Worm (Caenorhabditis elegans) whole organism, late embryonic: ENCODE results near the gene Y54G2A.72.

Source experiments
- C08G9.2 ChIP-seq: sonication (generic microtip); optimal IDR thresholded peaks from 2 replicates; lab custom pipeline; 2016; ENCODE audit warnings: mild to moderate bottlenecking, missing genetic modification characterization, moderate library complexity, missing compliant biosample characterization
- C38D4.7 ChIP-seq: fragments of 200-800 bp; sonication (Bioruptor generic); optimal IDR thresholded peaks from 2 replicates; lab custom pipeline; 2018; ENCODE audit warnings: mild to moderate bottlenecking, missing genetic modification characterization, moderate library complexity, missing compliant biosample characterization
- K09A11.1 ChIP-seq: sonication (generic microtip); optimal IDR thresholded peaks from 2 replicates; lab custom pipeline; 2017; ENCODE audit warnings: antibody characterized with exemption, mild to moderate bottlenecking, missing genetic modification characterization, missing compliant biosample characterization; ENCODE audit not compliant: insufficient read depth
- Y22D7AL.16 ChIP-seq: sonication (generic microtip); optimal IDR thresholded peaks from 2 replicates; lab custom pipeline; 2016; ENCODE audit warnings: missing genetic modification characterization, missing compliant biosample characterization
- ceh-14 ChIP-seq: sonication (generic microtip); optimal IDR thresholded peaks from 2 replicates; lab custom pipeline; 2016; ENCODE audit warnings: missing genotype, missing genetic modification characterization, missing compliant biosample characterization
- ceh-30 ChIP-seq: fragments of 150-350 bp; optimal IDR thresholded peaks from 2 replicates; lab custom pipeline; 2014; ENCODE audit warnings: missing biosample characterization, missing genetic modification characterization
- ceh-31 ChIP-seq: sonication (generic microtip); optimal IDR thresholded peaks from 2 replicates; lab custom pipeline; 2016; ENCODE audit warnings: missing genetic modification characterization, missing compliant biosample characterization
- ceh-45 ChIP-seq: fragments of 200-800 bp; sonication (Bioruptor generic); IDR thresholded peaks from 2 replicates; pipeline ENCODE4 v1.3.6; 2022; ENCODE audit warnings: missing genetic modification reagents, missing genetic modification characterization, missing compliant biosample characterization
- ceh-9 ChIP-seq: sonication (generic microtip); optimal IDR thresholded peaks from 2 replicates; lab custom pipeline; 2016; ENCODE audit warnings: mild to moderate bottlenecking, missing genetic modification characterization, inconsistent platforms, missing compliant biosample characterization
- dve-1 ChIP-seq: sonication (generic microtip); optimal IDR thresholded peaks from 2 replicates; lab custom pipeline; 2017; ENCODE audit warnings: antibody characterized with exemption, mild to moderate bottlenecking, missing genetic modification characterization, missing compliant biosample characterization
- ets-4 ChIP-seq: sonication (generic microtip); optimal IDR thresholded peaks from 2 replicates; lab custom pipeline; 2016; ENCODE audit warnings: missing genetic modification characterization, missing compliant biosample characterization
- eyg-1 ChIP-seq: sonication (generic microtip); optimal IDR thresholded peaks from 2 replicates; lab custom pipeline; 2016; ENCODE audit warnings: missing genotype, missing genetic modification characterization, missing compliant biosample characterization
- fax-1 ChIP-seq: sonication (generic microtip); optimal IDR thresholded peaks from 2 replicates; lab custom pipeline; 2016; ENCODE audit warnings: missing genotype, missing genetic modification characterization, missing compliant biosample characterization
- fkh-10 ChIP-seq: fragments of 150-350 bp; optimal IDR thresholded peaks from 2 replicates; lab custom pipeline; 2014; ENCODE audit warnings: missing biosample characterization, missing genetic modification reagents, missing genetic modification characterization
- gmeb-2 ChIP-seq: sonication (generic microtip); optimal IDR thresholded peaks from 2 replicates; lab custom pipeline; 2016; ENCODE audit warnings: missing genetic modification characterization, inconsistent platforms, missing compliant biosample characterization
- hlh-13 ChIP-seq: fragments of 200-800 bp; sonication (Bioruptor generic); optimal IDR thresholded peaks from 2 replicates; lab custom pipeline; 2018; ENCODE audit warnings: mild to moderate bottlenecking, missing genetic modification characterization, missing compliant biosample characterization
- hlh-15 ChIP-seq: sonication (generic microtip); optimal IDR thresholded peaks from 2 replicates; lab custom pipeline; 2016; ENCODE audit warnings: missing genetic modification characterization, missing compliant biosample characterization
- hlh-30 ChIP-seq: sonication (generic microtip); optimal IDR thresholded peaks from 2 replicates; lab custom pipeline; 2017; ENCODE audit warnings: antibody characterized with exemption, missing genetic modification characterization, missing compliant biosample characterization; ENCODE audit not compliant: insufficient read depth
- hlh-6 ChIP-seq: sonication (generic microtip); optimal IDR thresholded peaks from 2 replicates; lab custom pipeline; 2016; ENCODE audit warnings: missing genotype, missing genetic modification characterization, missing compliant biosample characterization
- lim-6 ChIP-seq: sonication (generic microtip); optimal IDR thresholded peaks from 2 replicates; lab custom pipeline; 2016; ENCODE audit warnings: missing genetic modification characterization, missing compliant biosample characterization
- nhr-232 ChIP-seq: sonication (generic microtip); optimal IDR thresholded peaks from 2 replicates; lab custom pipeline; 2016; ENCODE audit warnings: missing genetic modification characterization, missing compliant biosample characterization
- npax-4 ChIP-seq: sonication (generic microtip); optimal IDR thresholded peaks from 2 replicates; lab custom pipeline; 2016; ENCODE audit warnings: missing genetic modification characterization, missing compliant biosample characterization
- odd-2 ChIP-seq: sonication (generic microtip); optimal IDR thresholded peaks from 2 replicates; lab custom pipeline; 2017; ENCODE audit warnings: antibody characterized with exemption, mild to moderate bottlenecking, missing genetic modification characterization, missing compliant biosample characterization
- pag-3 ChIP-seq: sonication (generic microtip); optimal IDR thresholded peaks from 2 replicates; lab custom pipeline; 2016; ENCODE audit warnings: missing compliant biosample characterization, missing genetic modification characterization, borderline replicate concordance
- pat-9 ChIP-seq: fragments of 200-800 bp; sonication (Bioruptor generic); optimal IDR thresholded peaks from 2 replicates; lab custom pipeline; 2018; ENCODE audit warnings: mild to moderate bottlenecking, missing genetic modification characterization, moderate library complexity, missing compliant biosample characterization
- pax-1 ChIP-seq: fragments of 150-350 bp; optimal IDR thresholded peaks from 2 replicates; lab custom pipeline; 2014; ENCODE audit warnings: missing biosample characterization, missing genetic modification characterization
- pha-4 ChIP-seq: fragments of 150-350 bp; optimal IDR thresholded peaks from 2 replicates; lab custom pipeline; 2018; ENCODE audit warnings: missing biosample characterization, missing genetic modification reagents, missing genetic modification characterization
- tbx-7 ChIP-seq: sonication (generic microtip); optimal IDR thresholded peaks from 2 replicates; lab custom pipeline; 2016; ENCODE audit warnings: missing genotype, missing genetic modification characterization, missing compliant biosample characterization
- unc-3 ChIP-seq, 2 experiments: fragments of 200-800 bp in 1 of 2; sonication (Bioruptor generic) in 1 of 2; sonication (generic microtip) in 1 of 2; conservative IDR thresholded peaks in 1 of 2; optimal IDR thresholded peaks in 1 of 2; 2 replicates each; pipeline versions ENCODE4 v1.3.6 to Lab custom; 2016 to 2022; ENCODE audit warnings: missing compliant biosample characterization in 2 of 2, missing genetic modification characterization in 2 of 2, missing genetic modification reagents in 1 of 2
- zip-5 ChIP-seq: sonication (generic microtip); optimal IDR thresholded peaks from 2 replicates; lab custom pipeline; 2016; ENCODE audit warnings: missing genetic modification characterization, missing compliant biosample characterization
- ztf-16 ChIP-seq: sonication (generic microtip); optimal IDR thresholded peaks from 2 replicates; lab custom pipeline; 2017; ENCODE audit warnings: missing genetic modification characterization, missing compliant biosample characterization

The Y54G2A.72 gene

ce11 chrIV:2761477-2761876 lies 16.5 kb upstream of the Y54G2A.72 start:
- TF ChIP-seq fkh-10 (no peak), pag-3 (tag; lab: Kevin White, UChicago) (no peak), ets-4 (tag; lab: Kevin White, UChicago) (no peak), K09A11.1 (no peak)

- TF ChIP-seq npax-4 (no peak), dve-1 (no peak), hlh-15 (no peak), ceh-31 (tag; lab: Kevin White, UChicago) (no peak), hlh-13 (GFP tag; lab: Kevin White, UChicago) (no peak), C38D4.7 (GFP tag; lab: Kevin White, UChicago) (no peak), pag-3 (tag; lab: Kevin White, UChicago) (no peak), ceh-30 (tag; lab: Kevin White, UChicago) (no peak)
- TF ChIP-seq, all 69 proteins: peak for 0
These were observed 15.6 kb upstream of the Y54G2A.72 start, which contains the start of gene Y54G2A.77 for ce11 chrIV:2762380-2762779. Gene Y54G2A.77 (plus strand): TSS chrIV:2762680.

- TF ChIP-seq Y22D7AL.16 (tag; lab: Kevin White, UChicago), result no peak
- TF ChIP-seq fax-1, result no peak
- TF ChIP-seq ceh-45 (GFP tag; lab: Robert Waterston, UW), result no peak
- TF ChIP-seq pha-4 (tag; lab: Kevin White, UChicago), result no peak
- no peak for TF ChIP-seq ceh-9 (tag; lab: Kevin White, UChicago)
- TF ChIP-seq K09A11.1, result no peak
- TF ChIP-seq ceh-14 (tag; lab: Kevin White, UChicago), result no peak
These were observed 13.8 kb upstream of the Y54G2A.72 start for ce11 chrIV:2764160-2764559.

- no peak for TF ChIP-seq ceh-31 (tag; lab: Kevin White, UChicago)
- TF ChIP-seq ztf-16, result no peak
- no peak for TF ChIP-seq hlh-6 (tag; lab: Kevin White, UChicago)
- TF ChIP-seq nhr-232 (tag; lab: Kevin White, UChicago), result no peak
- no peak for TF ChIP-seq odd-2
- no peak for TF ChIP-seq lim-6 (tag; lab: Kevin White, UChicago)
- TF ChIP-seq eyg-1 (tag; lab: Kevin White, UChicago), result no peak
- no peak for TF ChIP-seq zip-5
- no peak for TF ChIP-seq unc-3 (GFP tag; conservative IDR thresholded peaks at IDR 0.05; lab: Robert Waterston, UW)
- no peak for TF ChIP-seq unc-3 (tag; optimal IDR thresholded peaks at IDR 0.05; lab: Kevin White, UChicago)
- TF ChIP-seq, all 69 proteins: peak for 0
These were observed 12.8 kb upstream of the Y54G2A.72 start for ce11 chrIV:2765048-2765708.

ce11 chrIV:2770067-2770466 lies 7.9 kb upstream of the Y54G2A.72 start:
- TF ChIP-seq odd-2 (no peak), ceh-31 (tag; lab: Kevin White, UChicago) (no peak), pax-1 (tag; lab: Kevin White, UChicago) (no peak), hlh-30 (tag; lab: Kevin White, UChicago) (no peak), C08G9.2 (no peak)
- TF ChIP-seq, all 69 proteins: peak for 0

ce11 chrIV:2770835-2771234 lies 7.1 kb upstream of the Y54G2A.72 start:
- no peak for TF ChIP-seq hlh-15
- TF ChIP-seq lim-6 (tag; lab: Kevin White, UChicago), result no peak
- no peak for TF ChIP-seq C38D4.7 (GFP tag; lab: Kevin White, UChicago)
- TF ChIP-seq pax-1 (tag; lab: Kevin White, UChicago), result no peak

ce11 chrIV:2771692-2772091 lies 6.2 kb upstream of the Y54G2A.72 start, which contains the start of gene Y54G2A.11:
Gene Y54G2A.11 (minus strand): TSS chrIV:2771792.
- TF ChIP-seq pat-9 (tag; lab: Kevin White, UChicago), result no peak
- no peak for TF ChIP-seq pag-3 (tag; lab: Kevin White, UChicago)
- TF ChIP-seq tbx-7 (tag; lab: Kevin White, UChicago), result no peak
- no peak for TF ChIP-seq ztf-16
- TF ChIP-seq ceh-31 (tag; lab: Kevin White, UChicago), result no peak
- TF ChIP-seq gmeb-2 (tag; lab: Kevin White, UChicago), result no peak
- TF ChIP-seq unc-3 (GFP tag; conservative IDR thresholded peaks at IDR 0.05; lab: Robert Waterston, UW), result no peak
- TF ChIP-seq unc-3 (tag; optimal IDR thresholded peaks at IDR 0.05; lab: Kevin White, UChicago), result no peak
- TF ChIP-seq, all 69 proteins: peak for 0
